Worm (Caenorhabditis elegans): Measurements from ENCODE around the gene pnp-1.

ce11 chrIV:257095-257494 is 41.0 kb downstream of the pnp-1 start, which contains the start of gene R02D3.8:
- no peak for TF ChIP-seq ref-1 (GFP tag; conservative IDR thresholded peaks at IDR 0.05)
- TF ChIP-seq ztf-29 (GFP tag; IDR thresholded peaks at IDR 0.05): no peak
